Worm (Caenorhabditis elegans): ENCODE data around the gene Y69A2AR.1.

ce11 chrIV:2711122-2711669 is 44.3 kb downstream of the Y69A2AR.1 start:
- TF ChIP-seq nhr-25 (tag; optimal IDR thresholded peaks at IDR 0.05), result no peak
- TF ChIP-seq nhr-237 (tag; optimal IDR thresholded peaks at IDR 0.05), result no peak
- no peak for TF ChIP-seq dmd-4 (tag; optimal IDR thresholded peaks at IDR 0.05)
- no peak for TF ChIP-seq nhr-6 (tag; optimal IDR thresholded peaks at IDR 0.05)
- no peak for TF ChIP-seq nhr-11 (tag; optimal IDR thresholded peaks at IDR 0.05)
- TF ChIP-seq blmp-1 (tag; optimal IDR thresholded peaks at IDR 0.05; ENCODE audit: insufficient read depth), result no peak
- no peak for TF ChIP-seq F13H6.1 (tag; optimal IDR thresholded peaks at IDR 0.05)
- TF ChIP-seq unc-62 (GFP tag; optimal IDR thresholded peaks at IDR 0.05), result no peak
- TF ChIP-seq lin-39 (tag; optimal IDR thresholded peaks at IDR 0.05), result no peak
